Worm (Caenorhabditis elegans) whole organism, L4 larva: Measurements from ENCODE around the gene arle-14.

Source experiments
- D1046.2 ChIP-seq: fragments of 200-800 bp; sonication (Bioruptor generic); IDR thresholded peaks from 2 replicates; pipeline ENCODE4 v1.3.6; 2022; ENCODE audit warnings: missing genetic modification characterization, missing compliant biosample characterization
- F26F4.8 ChIP-seq: fragments of 200-800 bp; sonication (Bioruptor generic); conservative IDR thresholded peaks from 2 replicates; pipeline ENCODE4 v1.3.6; 2022; ENCODE audit warnings: missing genetic modification characterization, missing compliant biosample characterization
- F37D6.2 ChIP-seq: sonication (generic microtip); optimal IDR thresholded peaks from 2 replicates; lab custom pipeline; 2016; ENCODE audit warnings: mild to moderate bottlenecking, missing genetic modification characterization, missing compliant biosample characterization
- Y105C5A.15 ChIP-seq: fragments of 200-800 bp; sonication (Bioruptor generic); IDR thresholded peaks from 2 replicates; pipeline ENCODE4 v1.3.6; 2022; ENCODE audit warnings: missing genetic modification characterization, missing compliant biosample characterization
- Y48G9A.11 ChIP-seq: fragments of 200-800 bp; sonication (Bioruptor generic); IDR thresholded peaks from 2 replicates; pipeline ENCODE4 v1.3.6; 2022; ENCODE audit warnings: missing genetic modification reagents, missing genetic modification characterization, missing compliant biosample characterization
- Y5F2A.4 ChIP-seq: fragments of 200-800 bp; sonication (Bioruptor generic); optimal IDR thresholded peaks from 2 replicates; lab custom pipeline; 2018; ENCODE audit warnings: mild to moderate bottlenecking, missing genetic modification characterization, missing compliant biosample characterization
- ZK337.2 ChIP-seq: fragments of 200-800 bp; sonication (Bioruptor generic); IDR thresholded peaks from 2 replicates; pipeline ENCODE4 v1.3.6; 2022; ENCODE audit warnings: missing genetic modification reagents, missing genetic modification characterization, missing compliant biosample characterization
- aly-2 ChIP-seq: sonication (generic microtip); optimal IDR thresholded peaks from 2 replicates; lab custom pipeline; 2018; ENCODE audit warnings: missing biosample characterization, missing genetic modification characterization
- attf-4 ChIP-seq: sonication (generic microtip); optimal IDR thresholded peaks from 3 replicates; lab custom pipeline; 2017; ENCODE audit warnings: missing biosample characterization, missing genetic modification characterization
- ces-1 ChIP-seq: fragments of 150-350 bp; sonication (generic microtip); optimal IDR thresholded peaks from 4 replicates; lab custom pipeline; 2014; ENCODE audit warnings: missing biosample characterization, missing genetic modification reagents, missing genetic modification characterization
- cey-2 ChIP-seq: sonication (generic microtip); optimal IDR thresholded peaks from 3 replicates; lab custom pipeline; 2017; ENCODE audit warnings: missing genetic modification characterization, mild to moderate bottlenecking, missing compliant biosample characterization, antibody characterized with exemption, borderline replicate concordance; ENCODE audit not compliant: insufficient read depth
- ctbp-1 ChIP-seq: fragments of 200-800 bp; sonication (Bioruptor generic); IDR thresholded peaks from 2 replicates; pipeline ENCODE4 v1.3.6; 2022; ENCODE audit warnings: missing genetic modification reagents, missing genetic modification characterization, missing compliant biosample characterization
- daf-12 ChIP-seq: fragments of 150-350 bp; optimal IDR thresholded peaks from 2 replicates; lab custom pipeline; 2014; ENCODE audit warnings: missing biosample characterization, missing genetic modification reagents, missing genetic modification characterization
- daf-16 ChIP-seq, 3 experiments: sonication (generic microtip); optimal IDR thresholded peaks; 2 replicates each; lab custom pipeline; 2016 to 2017; ENCODE audit warnings: missing genetic modification characterization in 3 of 3, missing genetic modification reagents in 3 of 3, mild to moderate bottlenecking in 2 of 3, missing compliant biosample characterization in 2 of 3, missing biosample characterization in 1 of 3, moderate library complexity in 1 of 3
- dmd-6 ChIP-seq: fragments of 200-800 bp; sonication (Bioruptor generic); IDR thresholded peaks from 2 replicates; pipeline ENCODE4 v1.3.6; 2022; ENCODE audit warnings: missing genetic modification reagents, missing genetic modification characterization, missing compliant biosample characterization
- duxl-1 ChIP-seq: sonication (generic microtip); optimal IDR thresholded peaks from 2 replicates; lab custom pipeline; 2016; ENCODE audit warnings: mild to moderate bottlenecking, missing genetic modification characterization, moderate library complexity, missing compliant biosample characterization; ENCODE audit not compliant: poor library complexity
- egl-27 ChIP-seq: sonication (generic microtip); optimal IDR thresholded peaks from 3 replicates; lab custom pipeline; 2017; ENCODE audit warnings: missing biosample characterization, missing genetic modification reagents, missing genetic modification characterization
- egl-43 ChIP-seq: fragments of 200-800 bp; sonication (Bioruptor generic); IDR thresholded peaks from 2 replicates; pipeline ENCODE4 v1.3.6; 2022; ENCODE audit warnings: missing genetic modification reagents, missing genetic modification characterization, missing compliant biosample characterization
- fos-1 ChIP-seq: fragments of 150-350 bp; optimal IDR thresholded peaks from 2 replicates; lab custom pipeline; 2014; ENCODE audit warnings: missing biosample characterization, missing genetic modification characterization
- hif-1 ChIP-seq, 2 experiments: sonication (generic microtip); optimal IDR thresholded peaks; 2 replicates each; lab custom pipeline; 2016 to 2017; ENCODE audit warnings: missing compliant biosample characterization in 2 of 2, missing genetic modification characterization in 2 of 2, missing genetic modification reagents in 2 of 2, missing genotype in 2 of 2, mild to moderate bottlenecking in 1 of 2
- hlh-11 ChIP-seq: fragments of 200-800 bp; sonication (Bioruptor generic); optimal IDR thresholded peaks from 2 replicates; lab custom pipeline; 2018; ENCODE audit warnings: mild to moderate bottlenecking, missing genetic modification characterization, missing compliant biosample characterization
- hlh-30 ChIP-seq: sonication (generic microtip); optimal IDR thresholded peaks from 2 replicates; lab custom pipeline; 2017; ENCODE audit warnings: antibody characterized with exemption, mild to moderate bottlenecking, missing genetic modification characterization, missing compliant biosample characterization; ENCODE audit not compliant: insufficient read depth
- lin-13 ChIP-seq: fragments of 150-350 bp; optimal IDR thresholded peaks from 2 replicates; lab custom pipeline; 2014; ENCODE audit warnings: missing biosample characterization, missing genetic modification reagents, missing genetic modification characterization
- lin-38 ChIP-seq: fragments of 200-800 bp; sonication (Bioruptor generic); IDR thresholded peaks from 2 replicates; pipeline ENCODE4 v1.3.6; 2022; ENCODE audit warnings: missing genetic modification reagents, missing genetic modification characterization, missing compliant biosample characterization
- lin-39 ChIP-seq: fragments of 150-350 bp; optimal IDR thresholded peaks from 2 replicates; lab custom pipeline; 2014; ENCODE audit warnings: missing biosample characterization, missing genetic modification reagents, missing genetic modification characterization
- madf-9 ChIP-seq: fragments of 200-800 bp; sonication (Bioruptor generic); conservative IDR thresholded peaks from 2 replicates; pipeline ENCODE4 v1.3.6; 2022; ENCODE audit warnings: missing genetic modification reagents, missing genetic modification characterization, missing compliant biosample characterization
- mdt-29 ChIP-seq: fragments of 200-800 bp; sonication (Bioruptor generic); IDR thresholded peaks from 2 replicates; pipeline ENCODE4 v1.3.6; 2022; ENCODE audit warnings: missing genetic modification reagents, missing genetic modification characterization, missing compliant biosample characterization
- mes-2 ChIP-seq: sonication (generic microtip); optimal IDR thresholded peaks from 2 replicates; lab custom pipeline; 2016; ENCODE audit warnings: missing genotype, mild to moderate bottlenecking, missing genetic modification characterization, missing compliant biosample characterization; ENCODE audit not compliant: poor library complexity, severe bottlenecking
- mxl-2 ChIP-seq: fragments of 200-800 bp; sonication (Bioruptor generic); conservative IDR thresholded peaks from 2 replicates; pipeline ENCODE4 v1.3.6; 2022; ENCODE audit warnings: missing genetic modification reagents, missing genetic modification characterization, missing compliant biosample characterization
- nhr-10 ChIP-seq: fragments of 150-350 bp; optimal IDR thresholded peaks from 2 replicates; lab custom pipeline; 2014; ENCODE audit warnings: missing biosample characterization, missing genetic modification characterization
- nhr-102 ChIP-seq: sonication (generic microtip); optimal IDR thresholded peaks from 2 replicates; lab custom pipeline; 2016; ENCODE audit warnings: mild to moderate bottlenecking, missing genetic modification characterization, moderate library complexity, missing compliant biosample characterization
- nhr-11 ChIP-seq: fragments of 150-350 bp; optimal IDR thresholded peaks from 2 replicates; lab custom pipeline; 2014; ENCODE audit warnings: missing biosample characterization, missing genetic modification characterization
- nhr-42 ChIP-seq: fragments of 200-800 bp; sonication (Bioruptor generic); IDR thresholded peaks from 2 replicates; pipeline ENCODE4 v1.3.6; 2022; ENCODE audit warnings: missing genetic modification characterization, missing compliant biosample characterization
- pha-4 ChIP-seq, 2 experiments: fragments of 150-350 bp in 1 of 2; fragments of 200-800 bp in 1 of 2; sonication (Bioruptor generic) in 1 of 2; IDR thresholded peaks in 1 of 2; optimal IDR thresholded peaks in 1 of 2; 2 replicates each; pipeline versions ENCODE4 v1.3.6 to Lab custom; 2014 to 2022; ENCODE audit warnings: missing genetic modification characterization in 2 of 2, missing genetic modification reagents in 2 of 2, missing biosample characterization in 1 of 2, missing compliant biosample characterization in 1 of 2
- rbr-2 ChIP-seq: sonication (generic microtip); optimal IDR thresholded peaks from 2 replicates; lab custom pipeline; 2016; ENCODE audit warnings: missing genotype, missing genetic modification characterization, missing compliant biosample characterization
- set-16 ChIP-seq: fragments of 200-800 bp; sonication (Bioruptor generic); IDR thresholded peaks from 2 replicates; pipeline ENCODE4 v1.3.6; 2022; ENCODE audit warnings: missing genetic modification reagents, missing genetic modification characterization, missing compliant biosample characterization
- snpc-4 ChIP-seq: fragments of 150-350 bp; optimal IDR thresholded peaks from 2 replicates; lab custom pipeline; 2014; ENCODE audit warnings: missing biosample characterization, missing genetic modification characterization
- spr-3 ChIP-seq: fragments of 200-800 bp; sonication (Bioruptor generic); optimal IDR thresholded peaks from 2 replicates; lab custom pipeline; 2018; ENCODE audit warnings: mild to moderate bottlenecking, missing genetic modification characterization, missing compliant biosample characterization
- unc-130 ChIP-seq: sonication (generic microtip); optimal IDR thresholded peaks from 2 replicates; lab custom pipeline; 2016; ENCODE audit warnings: missing genetic modification reagents, missing genetic modification characterization, missing compliant biosample characterization
- unc-62 ChIP-seq, 3 experiments: fragments of 150-350 bp in 1 of 3; sonication (generic microtip); optimal IDR thresholded peaks in 2 of 3; peaks in 1 of 3; 1 replicate in 1 of 3; 2 replicates in 2 of 3; lab custom pipeline; 2014 to 2017; ENCODE audit warnings: missing biosample characterization in 3 of 3, missing genetic modification characterization in 3 of 3, missing genetic modification reagents in 3 of 3, missing genotype in 1 of 3
- vab-7 ChIP-seq: fragments of 200-800 bp; sonication (Bioruptor generic); IDR thresholded peaks from 2 replicates; pipeline ENCODE4 v1.3.6; 2022; ENCODE audit warnings: missing genetic modification reagents, missing genetic modification characterization, missing compliant biosample characterization
- zfp-2 ChIP-seq: sonication (generic microtip); optimal IDR thresholded peaks from 2 replicates; lab custom pipeline; 2016; ENCODE audit warnings: mild to moderate bottlenecking, missing genetic modification characterization, missing compliant biosample characterization
- zfp-3 ChIP-seq: fragments of 200-800 bp; sonication (Bioruptor generic); conservative IDR thresholded peaks from 2 replicates; pipeline ENCODE4 v1.3.6; 2022; ENCODE audit warnings: missing genetic modification reagents, missing genetic modification characterization, missing compliant biosample characterization

The arle-14 gene

DNA sequence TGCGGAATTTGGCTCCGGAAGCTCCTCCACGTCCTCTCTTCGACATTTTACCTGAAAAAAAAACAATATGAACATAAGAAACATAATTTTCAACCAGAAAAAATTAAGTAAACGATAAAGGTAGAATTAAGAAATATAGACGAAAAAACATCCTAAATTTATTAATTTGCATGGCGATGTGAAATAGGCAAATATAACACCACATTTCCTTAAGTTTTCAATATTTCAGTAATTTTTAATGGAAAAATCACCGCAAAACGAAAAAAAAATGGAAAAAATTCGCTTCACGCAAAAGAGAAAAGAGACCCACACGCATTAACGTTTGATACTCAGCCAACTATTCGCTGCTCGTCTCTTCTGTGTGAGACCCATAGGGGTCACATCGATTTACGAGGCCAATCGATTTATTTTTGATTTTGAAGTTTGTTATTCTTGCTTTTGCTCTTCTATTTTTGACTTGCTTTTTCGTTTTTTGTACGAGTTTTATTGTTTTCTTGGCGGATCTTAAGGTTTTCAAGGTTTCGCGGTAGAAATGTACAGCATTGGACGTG is 13.4 kb downstream of the arle-14 start, which contains the start of gene rpl-23 (continued):
- TF ChIP-seq egl-27 (tag; lab: Kevin White, UChicago), result no peak
- peak; percentile 52 for TF ChIP-seq nhr-102 (tag; lab: Kevin White, UChicago)
- TF ChIP-seq Y105C5A.15, result no peak
- no peak for TF ChIP-seq F26F4.8 (GFP tag; lab: Robert Waterston, UW)
- TF ChIP-seq snpc-4 (tag; lab: Kevin White, UChicago), result no peak

ce11 chrIII:5707546-5707945 is 14.8 kb downstream of the arle-14 start:
- TF ChIP-seq Y48G9A.11, result no peak
- TF ChIP-seq hlh-30 (tag; lab: Kevin White, UChicago), result no peak
- no peak for TF ChIP-seq nhr-10
- TF ChIP-seq cey-2 (tag; lab: Kevin White, UChicago), result no peak
- TF ChIP-seq zfp-3, result no peak
- TF ChIP-seq dmd-6 (GFP tag; lab: Robert Waterston, UW), result no peak
- TF ChIP-seq aly-2 (tag; lab: Kevin White, UChicago), result no peak
- TF ChIP-seq duxl-1 (tag; lab: Kevin White, UChicago), result no peak
- TF ChIP-seq D1046.2 (GFP tag; lab: Robert Waterston, UW), result no peak
- TF ChIP-seq zfp-2, result no peak
- TF ChIP-seq fos-1 (tag; lab: Kevin White, UChicago), result no peak
- no peak for TF ChIP-seq spr-3 (GFP tag; lab: Kevin White, UChicago)
- TF ChIP-seq vab-7, result no peak
- TF ChIP-seq Y5F2A.4, result no peak
- TF ChIP-seq hif-1 (tag; optimal IDR thresholded peaks at IDR 0.05; lab: Kevin White, UChicago), result no peak
- TF ChIP-seq ZK337.2 (GFP tag; lab: Robert Waterston, UW), result no peak
- TF ChIP-seq set-16 (GFP tag; lab: Robert Waterston, UW), result no peak
- TF ChIP-seq, all 104 proteins: peak for 0

- TF ChIP-seq nhr-42 (GFP tag; lab: Robert Waterston, UW), result no peak
- peak; percentile 27 for TF ChIP-seq nhr-11 (tag; lab: Kevin White, UChicago)
- TF ChIP-seq Y48G9A.11, result no peak
- 0 out of 2 replicates have a peak, but pooled peaks have one; percentile 5 for TF ChIP-seq F26F4.8 (GFP tag; lab: Robert Waterston, UW)
- peak in 1 of 2 experiments; percentile 5 for TF ChIP-seq daf-16 (GFP tag; optimal IDR thresholded peaks at IDR 0.05; lab: Kevin White, UChicago)
- no peak for TF ChIP-seq daf-16 (tag; optimal IDR thresholded peaks at IDR 0.05; lab: Kevin White, UChicago)
- 0 out of 2 replicates have a peak, but pooled peaks have one; percentile 17 for TF ChIP-seq ctbp-1
- peak; percentile 1 for TF ChIP-seq mes-2 (tag; lab: Kevin White, UChicago)
- 0 out of 2 replicates have a peak, but pooled peaks have one; percentile 29 for TF ChIP-seq egl-43 (GFP tag; lab: Robert Waterston, UW)
- no peak for TF ChIP-seq unc-130
- TF ChIP-seq hlh-11, result peak; percentile 30
These were observed 15.3 kb downstream of the arle-14 start for ce11 chrIII:5708024-5708423.

DNA sequence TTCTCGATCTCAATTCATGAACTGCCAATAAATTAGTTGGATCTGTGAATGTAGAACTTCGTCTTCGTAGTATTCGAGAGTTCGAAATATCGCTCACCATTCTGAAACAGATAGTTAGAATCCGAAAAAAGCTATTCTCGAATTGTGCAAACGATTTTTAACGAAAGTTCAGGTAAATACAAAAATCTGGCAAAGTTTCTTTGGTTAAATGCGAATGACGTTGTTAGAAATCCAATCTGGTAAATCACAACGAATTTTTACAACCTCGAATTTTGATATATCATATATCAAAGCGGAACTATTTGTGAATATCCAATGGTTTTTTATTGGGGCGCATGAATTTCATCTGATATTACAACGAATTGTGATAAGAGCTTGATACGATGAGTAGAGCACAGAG is 16.5 kb downstream of the arle-14 start, which contains the start of gene hpo-28:
TSS of gene hpo-28 (minus strand) at position 101 of the 400 bp plus-strand sequence.
- TF ChIP-seq egl-43 (GFP tag; lab: Robert Waterston, UW), result no peak
- TF ChIP-seq F37D6.2 (tag; lab: Kevin White, UChicago), result no peak
- no peak for TF ChIP-seq ces-1 (GFP tag; lab: Kevin White, UChicago)
- TF ChIP-seq pha-4 (GFP tag; IDR thresholded peaks at IDR 0.05; lab: Robert Waterston, UW), result no peak
- TF ChIP-seq pha-4 (tag; optimal IDR thresholded peaks at IDR 0.05; lab: Kevin White, UChicago), result no peak
- TF ChIP-seq lin-39 (tag; lab: Kevin White, UChicago), result no peak
- no peak for TF ChIP-seq cey-2 (tag; lab: Kevin White, UChicago)
- TF ChIP-seq lin-38 (GFP tag; lab: Robert Waterston, UW), result no peak
- no peak for TF ChIP-seq rbr-2
- TF ChIP-seq mxl-2, result no peak
- TF ChIP-seq daf-12, result no peak
- TF ChIP-seq unc-62 (GFP tag; optimal IDR thresholded peaks at IDR 0.05 in 1 of 2; lab: Kevin White, UChicago), result no peak
- no peak for TF ChIP-seq unc-62 (tag; optimal IDR thresholded peaks at IDR 0.05; lab: Kevin White, UChicago)
- no peak for TF ChIP-seq fos-1 (tag; lab: Kevin White, UChicago)
- no peak for TF ChIP-seq attf-4 (tag; lab: Kevin White, UChicago)
- TF ChIP-seq snpc-4 (tag; lab: Kevin White, UChicago), result no peak
- no peak for TF ChIP-seq mdt-29 (GFP tag; lab: Robert Waterston, UW)
- TF ChIP-seq madf-9 (GFP tag; lab: Robert Waterston, UW), result no peak
- no peak for TF ChIP-seq zfp-3
- TF ChIP-seq lin-13 (GFP tag; lab: Kevin White, UChicago), result no peak
